Fruit fly (Drosophila melanogaster): Measurements from ENCODE around the gene Lgr4.

Lgr4 gene

dm6 chrX:13112238-13112829 is 76.6 kb downstream of the Lgr4 start, which contains the start of gene Chpf (continued):
- TF ChIP-seq CG10431 (GFP tag; optimal IDR thresholded peaks at IDR 0.05) (no peak), Rx (GFP tag; IDR thresholded peaks at IDR 0.05) (no peak), Dref (GFP tag; IDR thresholded peaks at IDR 0.05) (peak; percentile 95), repo (GFP tag; optimal IDR thresholded peaks at IDR 0.05) (no peak), schlank (tag; optimal IDR thresholded peaks at IDR 0.05) (no peak), D (optimal IDR thresholded peaks at IDR 0.05) (no peak), D (GFP tag; optimal IDR thresholded peaks at IDR 0.05) (no peak), tin (GFP tag; optimal IDR thresholded peaks at IDR 0.05) (no peak), vnd (GFP tag; IDR thresholded peaks at IDR 0.05; ENCODE audit: partially characterized antibody) (peak; percentile 87), gsb-n (tag; optimal IDR thresholded peaks at IDR 0.05) (no peak), danr (GFP tag; IDR thresholded peaks at IDR 0.05) (no peak), TFAM (GFP tag; optimal IDR thresholded peaks at IDR 0.05) (no peak), CG9797 (GFP tag; optimal IDR thresholded peaks at IDR 0.05) (peak; percentile 3), Ada2b (GFP tag; IDR thresholded peaks at IDR 0.05) (no peak), nerfin-1 (tag; optimal IDR thresholded peaks at IDR 0.05) (no peak), CG17802 (tag; optimal IDR thresholded peaks at IDR 0.05) (peak; percentile 36), Mad (GFP tag; optimal IDR thresholded peaks at IDR 0.05) (no peak), CG10366 (GFP tag; IDR thresholded peaks at IDR 0.05) (no peak), crc (GFP tag; optimal IDR thresholded peaks at IDR 0.05) (no peak), Sry-β (GFP tag; optimal IDR thresholded peaks at IDR 0.05) (no peak), Lim3 (GFP tag; IDR thresholded peaks at IDR 0.05) (no peak), CG12155 (GFP tag; optimal IDR thresholded peaks at IDR 0.05) (no peak), mirr (GFP tag; optimal IDR thresholded peaks at IDR 0.05) (no peak), zfh1 (GFP tag; IDR thresholded peaks at IDR 0.05) (no peak), Nf-YA (GFP tag; IDR thresholded peaks at IDR 0.05) (no peak), CG10462 (GFP tag; optimal IDR thresholded peaks at IDR 0.05) (no peak), fru (optimal IDR thresholded peaks at IDR 0.05) (no peak), CG13894 (tag; optimal IDR thresholded peaks at IDR 0.05) (no peak), emc (GFP tag; optimal IDR thresholded peaks at IDR 0.05) (no peak), Hmx (GFP tag; optimal IDR thresholded peaks at IDR 0.05) (no peak), CG32772 (GFP tag; IDR thresholded peaks at IDR 0.05) (no peak), chif (GFP tag; optimal IDR thresholded peaks at IDR 0.05) (no peak), CG4424 (GFP tag; optimal IDR thresholded peaks at IDR 0.05) (no peak), ATbp (GFP tag; optimal IDR thresholded peaks at IDR 0.05) (no peak), aop (GFP tag; IDR thresholded peaks at IDR 0.05) (no peak), CG2678 (tag; optimal IDR thresholded peaks at IDR 0.05) (no peak), lmd (GFP tag; IDR thresholded peaks at IDR 0.05) (no peak), CG4282 (GFP tag; optimal IDR thresholded peaks at IDR 0.05) (no peak), sug (tag; optimal IDR thresholded peaks at IDR 0.05) (no peak), CG12219 (GFP tag; optimal IDR thresholded peaks at IDR 0.05) (no peak), btn (GFP tag; optimal IDR thresholded peaks at IDR 0.05) (no peak), knrl (GFP tag; IDR thresholded peaks at IDR 0.05; ENCODE audit: partially characterized antibody) (peak; percentile 83), CG14667 (GFP tag; IDR thresholded peaks at IDR 0.05) (no peak), croc (GFP tag; conservative IDR thresholded peaks at IDR 0.05) (no peak), CG31441 (GFP tag; IDR thresholded peaks at IDR 0.05) (no peak), CG8478 (optimal IDR thresholded peaks at IDR 0.05) (no peak), cwo (GFP tag; optimal IDR thresholded peaks at IDR 0.05) (no peak), CG15514 (GFP tag; optimal IDR thresholded peaks at IDR 0.05) (peak; percentile 25), sima (GFP tag; optimal IDR thresholded peaks at IDR 0.05) (no peak), CG7839 (tag; optimal IDR thresholded peaks at IDR 0.05) (no peak), ems (GFP tag; optimal IDR thresholded peaks at IDR 0.05) (no peak), Tbp (GFP tag; optimal IDR thresholded peaks at IDR 0.05) (no peak), YL-1 (GFP tag; optimal IDR thresholded peaks at IDR 0.05) (no peak)

Measured in whole organism, embryonic.